Worm (Caenorhabditis elegans) whole organism, late embryonic: ENCODE measurements around the gene cdk-12.

Source experiments
- T23F11.4 ChIP-seq: fragments of 200-800 bp; sonication (Bioruptor generic); optimal IDR thresholded peaks from 2 replicates; lab custom pipeline; 2018; ENCODE audit warnings: mild to moderate bottlenecking, missing genetic modification characterization, missing compliant biosample characterization
- dve-1 ChIP-seq: sonication (generic microtip); optimal IDR thresholded peaks from 2 replicates; lab custom pipeline; 2017; ENCODE audit warnings: antibody characterized with exemption, mild to moderate bottlenecking, missing genetic modification characterization, missing compliant biosample characterization
- pag-3 ChIP-seq: sonication (generic microtip); optimal IDR thresholded peaks from 2 replicates; lab custom pipeline; 2016; ENCODE audit warnings: missing compliant biosample characterization, missing genetic modification characterization, borderline replicate concordance
- pqm-1 ChIP-seq: sonication (generic microtip); optimal IDR thresholded peaks from 2 replicates; lab custom pipeline; 2016; ENCODE audit warnings: missing genetic modification characterization, missing compliant biosample characterization
- unc-55 ChIP-seq: sonication (generic microtip); optimal IDR thresholded peaks from 2 replicates; lab custom pipeline; 2017; ENCODE audit warnings: missing biosample characterization, missing genetic modification reagents, missing genetic modification characterization

DNA sequence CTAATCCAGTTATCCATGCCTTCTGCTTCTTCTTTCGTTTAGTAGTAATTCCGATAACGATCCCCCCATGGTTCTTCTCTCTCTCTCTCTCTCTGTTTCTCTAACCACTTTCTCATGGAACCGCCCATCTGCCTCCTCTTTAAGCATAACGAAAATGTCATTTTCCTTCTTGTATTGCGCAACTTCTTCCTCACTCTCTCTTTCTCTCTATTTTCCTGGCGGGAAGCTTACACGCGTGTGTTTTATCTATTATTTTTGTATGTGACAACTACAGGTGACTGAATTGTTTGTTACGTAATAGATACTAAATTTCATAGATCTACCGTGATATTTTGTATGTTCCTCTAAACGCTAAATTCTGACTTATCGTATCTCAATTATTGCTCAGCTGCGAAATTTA, 57.6 kb downstream of the cdk-12 start:
- no peak for TF ChIP-seq pag-3 (tag; lab: Kevin White, UChicago)
- no peak for TF ChIP-seq pqm-1 (tag; lab: Kevin White, UChicago)
- no peak for TF ChIP-seq dve-1 (tag; lab: Kevin White, UChicago)
- no peak for TF ChIP-seq T23F11.4
- no peak for TF ChIP-seq unc-55 (GFP tag; lab: Kevin White, UChicago)
